Worm (Caenorhabditis elegans): ENCODE results near the gene idpb-4.

ce11 chrII:8776504-8776903, 39.1 kb upstream of the idpb-4 start:
- TF ChIP-seq nhr-11 (tag; optimal IDR thresholded peaks at IDR 0.05) (no peak), nhr-28 (tag; optimal IDR thresholded peaks at IDR 0.05) (no peak), Y105C5A.15 (GFP tag; IDR thresholded peaks at IDR 0.05) (no peak), mep-1 (tag; optimal IDR thresholded peaks at IDR 0.05) (no peak), lsy-2 (tag; optimal IDR thresholded peaks at IDR 0.05) (no peak), F37D6.2 (tag; optimal IDR thresholded peaks at IDR 0.05) (no peak)

Measured in whole organism, L4 larva.